Worm (Caenorhabditis elegans) whole organism, late embryonic: ENCODE data around the gene F31D4.2.

Source experiments
- C08G9.2 ChIP-seq: sonication (generic microtip); optimal IDR thresholded peaks from 2 replicates; lab custom pipeline; 2016; ENCODE audit warnings: mild to moderate bottlenecking, missing genetic modification characterization, moderate library complexity, missing compliant biosample characterization
- F13H6.1 ChIP-seq: sonication (generic microtip); optimal IDR thresholded peaks from 2 replicates; lab custom pipeline; 2016; ENCODE audit warnings: missing genetic modification characterization, missing compliant biosample characterization
- K02D7.2 ChIP-seq: sonication (generic microtip); optimal IDR thresholded peaks from 2 replicates; lab custom pipeline; 2017; ENCODE audit warnings: mild to moderate bottlenecking, missing genetic modification characterization, missing compliant biosample characterization
- T23F11.4 ChIP-seq: fragments of 200-800 bp; sonication (Bioruptor generic); optimal IDR thresholded peaks from 2 replicates; lab custom pipeline; 2018; ENCODE audit warnings: mild to moderate bottlenecking, missing genetic modification characterization, missing compliant biosample characterization
- Y22D7AL.16 ChIP-seq: sonication (generic microtip); optimal IDR thresholded peaks from 2 replicates; lab custom pipeline; 2016; ENCODE audit warnings: missing genetic modification characterization, missing compliant biosample characterization
- ceh-14 ChIP-seq: sonication (generic microtip); optimal IDR thresholded peaks from 2 replicates; lab custom pipeline; 2016; ENCODE audit warnings: missing genotype, missing genetic modification characterization, missing compliant biosample characterization
- ceh-18 ChIP-seq: sonication (generic microtip); optimal IDR thresholded peaks from 2 replicates; lab custom pipeline; 2016; ENCODE audit warnings: missing genetic modification characterization, missing compliant biosample characterization
- ceh-19 ChIP-seq: fragments of 200-800 bp; sonication (Bioruptor generic); optimal IDR thresholded peaks from 2 replicates; lab custom pipeline; 2018; ENCODE audit warnings: mild to moderate bottlenecking, missing genetic modification characterization, missing compliant biosample characterization
- ceh-22 ChIP-seq: sonication (generic microtip); optimal IDR thresholded peaks from 2 replicates; lab custom pipeline; 2017; ENCODE audit warnings: missing biosample characterization, missing genetic modification characterization
- ceh-31 ChIP-seq: sonication (generic microtip); optimal IDR thresholded peaks from 2 replicates; lab custom pipeline; 2016; ENCODE audit warnings: missing genetic modification characterization, missing compliant biosample characterization
- ceh-34 ChIP-seq: sonication (generic microtip); optimal IDR thresholded peaks from 2 replicates; lab custom pipeline; 2016; ENCODE audit warnings: mild to moderate bottlenecking, missing genetic modification characterization, missing compliant biosample characterization
- ceh-48 ChIP-seq: sonication (generic microtip); optimal IDR thresholded peaks from 2 replicates; lab custom pipeline; 2016; ENCODE audit warnings: missing genetic modification characterization, inconsistent platforms, missing compliant biosample characterization
- ceh-9 ChIP-seq: sonication (generic microtip); optimal IDR thresholded peaks from 2 replicates; lab custom pipeline; 2016; ENCODE audit warnings: mild to moderate bottlenecking, missing genetic modification characterization, inconsistent platforms, missing compliant biosample characterization
- che-1 ChIP-seq: sonication (generic microtip); optimal IDR thresholded peaks from 2 replicates; lab custom pipeline; 2016; ENCODE audit warnings: mild to moderate bottlenecking, missing genetic modification characterization, missing compliant biosample characterization
- dve-1 ChIP-seq: sonication (generic microtip); optimal IDR thresholded peaks from 2 replicates; lab custom pipeline; 2017; ENCODE audit warnings: antibody characterized with exemption, mild to moderate bottlenecking, missing genetic modification characterization, missing compliant biosample characterization
- elt-2 ChIP-seq: sonication (generic microtip); optimal IDR thresholded peaks from 2 replicates; lab custom pipeline; 2016; ENCODE audit warnings: missing genetic modification reagents, missing genetic modification characterization, missing compliant biosample characterization
- ets-4 ChIP-seq: sonication (generic microtip); optimal IDR thresholded peaks from 2 replicates; lab custom pipeline; 2016; ENCODE audit warnings: missing genetic modification characterization, missing compliant biosample characterization
- eyg-1 ChIP-seq: sonication (generic microtip); optimal IDR thresholded peaks from 2 replicates; lab custom pipeline; 2016; ENCODE audit warnings: missing genotype, missing genetic modification characterization, missing compliant biosample characterization
- fax-1 ChIP-seq: sonication (generic microtip); optimal IDR thresholded peaks from 2 replicates; lab custom pipeline; 2016; ENCODE audit warnings: missing genotype, missing genetic modification characterization, missing compliant biosample characterization
- fkh-10 ChIP-seq: fragments of 150-350 bp; optimal IDR thresholded peaks from 2 replicates; lab custom pipeline; 2014; ENCODE audit warnings: missing biosample characterization, missing genetic modification reagents, missing genetic modification characterization
- fkh-6 ChIP-seq: sonication (generic microtip); optimal IDR thresholded peaks from 2 replicates; lab custom pipeline; 2016; ENCODE audit warnings: missing genetic modification characterization, missing compliant biosample characterization
- hlh-30 ChIP-seq: sonication (generic microtip); optimal IDR thresholded peaks from 2 replicates; lab custom pipeline; 2017; ENCODE audit warnings: antibody characterized with exemption, missing genetic modification characterization, missing compliant biosample characterization; ENCODE audit not compliant: insufficient read depth
- hlh-6 ChIP-seq: sonication (generic microtip); optimal IDR thresholded peaks from 2 replicates; lab custom pipeline; 2016; ENCODE audit warnings: missing genotype, missing genetic modification characterization, missing compliant biosample characterization
- lin-11 ChIP-seq: fragments of 200-800 bp; sonication (Bioruptor generic); optimal IDR thresholded peaks from 2 replicates; lab custom pipeline; 2018; ENCODE audit warnings: mild to moderate bottlenecking, missing genetic modification characterization, missing compliant biosample characterization
- madf-2 ChIP-seq: sonication (generic microtip); optimal IDR thresholded peaks from 2 replicates; lab custom pipeline; 2017; ENCODE audit warnings: missing genetic modification characterization, missing compliant biosample characterization
- mec-3 ChIP-seq: sonication (generic microtip); optimal IDR thresholded peaks from 2 replicates; lab custom pipeline; 2016; ENCODE audit warnings: borderline replicate concordance, missing genetic modification characterization, missing compliant biosample characterization
- nfya-1 ChIP-seq: sonication (generic microtip); optimal IDR thresholded peaks from 2 replicates; lab custom pipeline; 2017; ENCODE audit warnings: missing genetic modification characterization, mild to moderate bottlenecking, missing compliant biosample characterization, antibody characterized with exemption, moderate library complexity
- nhr-11 ChIP-seq: fragments of 150-350 bp; optimal IDR thresholded peaks from 2 replicates; lab custom pipeline; 2014; ENCODE audit warnings: missing biosample characterization, missing genetic modification characterization
- npax-4 ChIP-seq: sonication (generic microtip); optimal IDR thresholded peaks from 2 replicates; lab custom pipeline; 2016; ENCODE audit warnings: missing genetic modification characterization, missing compliant biosample characterization
- odd-2 ChIP-seq: sonication (generic microtip); optimal IDR thresholded peaks from 2 replicates; lab custom pipeline; 2017; ENCODE audit warnings: antibody characterized with exemption, mild to moderate bottlenecking, missing genetic modification characterization, missing compliant biosample characterization
- pag-3 ChIP-seq: sonication (generic microtip); optimal IDR thresholded peaks from 2 replicates; lab custom pipeline; 2016; ENCODE audit warnings: missing compliant biosample characterization, missing genetic modification characterization, borderline replicate concordance
- pat-9 ChIP-seq: fragments of 200-800 bp; sonication (Bioruptor generic); optimal IDR thresholded peaks from 2 replicates; lab custom pipeline; 2018; ENCODE audit warnings: mild to moderate bottlenecking, missing genetic modification characterization, moderate library complexity, missing compliant biosample characterization
- pha-4 ChIP-seq: fragments of 150-350 bp; optimal IDR thresholded peaks from 2 replicates; lab custom pipeline; 2018; ENCODE audit warnings: missing biosample characterization, missing genetic modification reagents, missing genetic modification characterization
- ref-2 ChIP-seq: sonication (generic microtip); optimal IDR thresholded peaks from 2 replicates; lab custom pipeline; 2016; ENCODE audit warnings: missing genetic modification characterization, missing compliant biosample characterization
- rnt-1 ChIP-seq: sonication (generic microtip); optimal IDR thresholded peaks from 2 replicates; lab custom pipeline; 2016; ENCODE audit warnings: missing genetic modification characterization, missing compliant biosample characterization
- sox-4 ChIP-seq: sonication (generic microtip); optimal IDR thresholded peaks from 2 replicates; lab custom pipeline; 2017; ENCODE audit warnings: mild to moderate bottlenecking, missing genetic modification characterization, inconsistent platforms, missing compliant biosample characterization
- syd-9 ChIP-seq: sonication (generic microtip); optimal IDR thresholded peaks from 2 replicates; lab custom pipeline; 2016; ENCODE audit warnings: mild to moderate bottlenecking, missing genetic modification characterization, moderate library complexity, missing compliant biosample characterization
- tbx-2 ChIP-seq: sonication (generic microtip); optimal IDR thresholded peaks from 2 replicates; lab custom pipeline; 2016; ENCODE audit warnings: missing genetic modification characterization, missing compliant biosample characterization
- tbx-7 ChIP-seq: sonication (generic microtip); optimal IDR thresholded peaks from 2 replicates; lab custom pipeline; 2016; ENCODE audit warnings: missing genotype, missing genetic modification characterization, missing compliant biosample characterization
- unc-3 ChIP-seq, 2 experiments: fragments of 200-800 bp in 1 of 2; sonication (Bioruptor generic) in 1 of 2; sonication (generic microtip) in 1 of 2; conservative IDR thresholded peaks in 1 of 2; optimal IDR thresholded peaks in 1 of 2; 2 replicates each; pipeline versions ENCODE4 v1.3.6 to Lab custom; 2016 to 2022; ENCODE audit warnings: missing compliant biosample characterization in 2 of 2, missing genetic modification characterization in 2 of 2, missing genetic modification reagents in 1 of 2
- unc-42 ChIP-seq: sonication (generic microtip); optimal IDR thresholded peaks from 2 replicates; lab custom pipeline; 2016; ENCODE audit warnings: missing genotype, missing genetic modification characterization, missing compliant biosample characterization
- unc-55 ChIP-seq: sonication (generic microtip); optimal IDR thresholded peaks from 2 replicates; lab custom pipeline; 2017; ENCODE audit warnings: missing biosample characterization, missing genetic modification reagents, missing genetic modification characterization
- unc-86 ChIP-seq: sonication (generic microtip); optimal IDR thresholded peaks from 2 replicates; lab custom pipeline; 2016; ENCODE audit warnings: missing genetic modification characterization, missing compliant biosample characterization
- zip-5 ChIP-seq: sonication (generic microtip); optimal IDR thresholded peaks from 2 replicates; lab custom pipeline; 2016; ENCODE audit warnings: missing genetic modification characterization, missing compliant biosample characterization

F31D4.2 gene

DNA sequence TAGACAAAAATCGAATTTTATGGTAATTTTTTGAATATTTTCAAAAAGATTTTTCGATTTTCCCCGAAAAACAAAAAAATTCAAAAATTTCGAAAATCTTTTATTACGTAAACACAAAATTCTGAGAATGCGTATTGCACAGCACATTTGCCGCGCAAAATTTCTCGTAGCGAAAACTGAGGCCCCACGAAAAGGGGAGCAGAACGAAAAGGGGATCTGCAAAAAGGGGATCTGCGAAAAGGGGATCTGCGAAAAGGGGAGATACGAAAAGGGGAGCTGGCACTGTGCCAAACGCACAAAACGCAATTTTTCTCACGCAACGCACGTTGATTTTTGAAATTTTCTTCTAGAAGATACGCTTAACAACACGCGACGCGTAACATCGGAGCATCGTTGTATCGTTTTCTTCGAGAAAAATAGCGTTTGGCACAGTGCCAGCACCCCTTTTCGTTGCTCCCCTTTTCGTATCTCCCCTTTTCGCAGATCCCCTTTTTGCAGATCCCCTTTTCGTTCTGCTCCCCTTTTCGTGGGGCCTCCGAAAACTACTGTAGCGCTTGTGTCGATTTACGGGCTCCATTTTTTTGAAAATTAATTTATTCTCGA lies 5.9 kb downstream of the F31D4.2 start:
- TF ChIP-seq ref-2 (peak; percentile 49), tbx-2 (peak; percentile 35), C08G9.2 (tag; lab: Kevin White, UChicago) (peak; percentile 63), ceh-31 (tag; lab: Kevin White, UChicago) (peak; percentile 62), tbx-7 (tag; lab: Kevin White, UChicago) (peak; percentile 4), rnt-1 (tag; lab: Kevin White, UChicago) (peak; percentile 11), ceh-34 (tag; lab: Kevin White, UChicago) (peak; percentile 10)

DNA sequence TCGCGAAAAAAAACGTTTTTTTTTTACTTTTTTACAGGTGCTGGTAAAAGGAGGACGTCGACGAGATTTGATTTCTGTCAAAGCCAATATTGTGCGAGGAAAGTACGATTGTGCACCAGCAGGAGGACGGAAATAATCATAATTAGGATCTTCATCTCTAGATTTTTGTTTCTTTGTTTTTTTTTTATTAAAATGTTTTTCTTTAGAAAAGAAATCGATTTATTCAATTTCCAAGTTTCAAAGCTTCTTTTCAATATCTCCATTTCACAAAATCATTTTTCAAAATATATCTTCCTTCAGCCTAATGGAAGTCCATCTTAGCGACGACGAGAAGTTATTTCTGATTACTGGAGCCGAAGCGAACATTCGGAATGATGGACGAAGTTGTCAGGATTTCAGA lies 6.8 kb downstream of the F31D4.2 start, which contains the start of gene exos-7:
Gene exos-7, plus strand, starts transcription at position 301 of the 400 bp plus-strand sequence.
- TF ChIP-seq nhr-11 (tag; lab: Kevin White, UChicago) (no peak), odd-2 (tag; lab: Kevin White, UChicago) (no peak), F13H6.1 (tag; lab: Kevin White, UChicago) (no peak), fax-1 (tag; lab: Kevin White, UChicago) (no peak), lin-11 (tag; lab: Kevin White, UChicago) (no peak), unc-86 (tag; lab: Kevin White, UChicago) (no peak), syd-9 (tag; lab: Kevin White, UChicago) (no peak), che-1 (tag; lab: Kevin White, UChicago) (no peak), hlh-30 (tag; lab: Kevin White, UChicago) (no peak), pha-4 (tag; lab: Kevin White, UChicago) (no peak), ceh-22 (tag; lab: Kevin White, UChicago) (no peak), fkh-10 (no peak), hlh-6 (no peak), madf-2 (tag; lab: Kevin White, UChicago) (no peak), pat-9 (tag; lab: Kevin White, UChicago) (no peak), fkh-6 (no peak), eyg-1 (tag; lab: Kevin White, UChicago) (no peak)

DNA sequence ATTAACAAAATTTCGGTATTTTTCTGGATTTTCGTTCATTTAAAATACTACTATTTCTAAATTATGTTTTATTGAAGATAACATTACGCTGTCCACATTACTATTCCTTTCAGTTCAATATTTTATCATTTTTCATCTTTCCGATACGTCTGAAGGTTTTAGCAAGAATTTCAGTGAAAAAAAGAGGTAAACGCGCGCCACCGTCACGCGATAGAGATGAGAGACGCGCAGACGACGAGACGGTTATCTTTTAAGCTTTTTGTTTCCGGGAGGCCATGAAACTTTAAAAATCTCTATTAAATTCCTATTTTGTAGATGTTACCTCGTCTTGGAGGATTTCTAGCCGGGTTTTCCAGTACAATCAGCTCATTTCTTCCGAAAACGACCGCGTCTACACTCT lies 7.6 kb downstream of the F31D4.2 start, which contains the start of gene mrps-12:
Gene mrps-12, plus strand, starts transcription at position 316 of the 400 bp plus-strand sequence.
- no peak for TF ChIP-seq zip-5 (tag; lab: Kevin White, UChicago)
- TF ChIP-seq pha-4 (tag; lab: Kevin White, UChicago): no peak
- TF ChIP-seq K02D7.2: no peak
- no peak for TF ChIP-seq ets-4
- peak; percentile 1 for TF ChIP-seq nfya-1 (tag; lab: Kevin White, UChicago)
- no peak for TF ChIP-seq mec-3
- no peak for TF ChIP-seq ceh-18 (tag; lab: Kevin White, UChicago)

DNA sequence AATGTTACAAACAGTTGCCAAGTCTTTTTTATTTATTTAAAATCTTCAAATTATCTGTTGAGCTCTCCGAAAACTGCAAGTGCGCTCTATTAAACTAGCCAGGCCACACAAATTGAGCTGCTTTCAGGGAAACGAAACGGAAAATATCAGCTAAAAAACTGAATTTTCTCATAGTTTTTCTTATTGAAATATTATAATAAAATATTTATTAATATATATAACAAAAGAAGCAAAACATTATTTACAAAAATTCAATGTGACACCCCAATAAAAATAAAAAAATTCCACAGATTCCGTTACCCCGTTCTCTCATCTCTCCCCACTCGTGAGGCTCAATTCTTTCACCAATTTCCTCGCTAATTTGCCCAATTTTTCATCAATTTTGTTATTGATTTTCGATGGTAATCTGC lies 12.8 kb downstream of the F31D4.2 start:
- no peak for TF ChIP-seq K02D7.2
- peak; percentile 1 for TF ChIP-seq ceh-34 (tag; lab: Kevin White, UChicago)
- TF ChIP-seq fkh-6: peak; percentile 15
- TF ChIP-seq unc-3 (GFP tag; conservative IDR thresholded peaks at IDR 0.05; lab: Robert Waterston, UW): no peak
- peak; percentile 10 for TF ChIP-seq unc-3 (tag; optimal IDR thresholded peaks at IDR 0.05; lab: Kevin White, UChicago)
- TF ChIP-seq sox-4 (tag; lab: Kevin White, UChicago): peak; percentile 12
- no peak for TF ChIP-seq pha-4 (tag; lab: Kevin White, UChicago)
- TF ChIP-seq ceh-31 (tag; lab: Kevin White, UChicago): peak; percentile 72
- TF ChIP-seq odd-2 (tag; lab: Kevin White, UChicago): no peak
- TF ChIP-seq lin-11 (tag; lab: Kevin White, UChicago): no peak
- TF ChIP-seq Y22D7AL.16 (tag; lab: Kevin White, UChicago): no peak
- peak; percentile 23 for TF ChIP-seq tbx-7 (tag; lab: Kevin White, UChicago)
- TF ChIP-seq ceh-48: peak; percentile 64
- peak; percentile 72 for TF ChIP-seq tbx-2
- TF ChIP-seq ceh-9: no peak
- TF ChIP-seq pag-3 (tag; lab: Kevin White, UChicago): no peak
- peak; percentile 65 for TF ChIP-seq elt-2
- no peak for TF ChIP-seq ceh-19 (GFP tag; lab: Kevin White, UChicago)
- peak; percentile 78 for TF ChIP-seq unc-42 (tag; lab: Kevin White, UChicago)
- TF ChIP-seq madf-2 (tag; lab: Kevin White, UChicago): no peak
- no peak for TF ChIP-seq T23F11.4 (GFP tag; lab: Kevin White, UChicago)
- TF ChIP-seq C08G9.2 (tag; lab: Kevin White, UChicago): peak; percentile 11
- TF ChIP-seq unc-55 (GFP tag; lab: Kevin White, UChicago): no peak
- no peak for TF ChIP-seq dve-1
- no peak for TF ChIP-seq npax-4 (tag; lab: Kevin White, UChicago)
- no peak for TF ChIP-seq rnt-1 (tag; lab: Kevin White, UChicago)
- peak; percentile 55 for TF ChIP-seq ceh-14
- TF ChIP-seq F13H6.1 (tag; lab: Kevin White, UChicago): no peak
- no peak for TF ChIP-seq eyg-1 (tag; lab: Kevin White, UChicago)
